Fruit fly (Drosophila melanogaster) whole organism, embryonic: ENCODE data around the gene euc.

Experiments
- CG10565 ChIP-seq: fragments of 200-800 bp; sonication (Bioruptor generic); optimal IDR thresholded peaks from 3 replicates; lab custom pipeline; 2016; ENCODE audit warnings: missing biosample characterization, mild to moderate bottlenecking, missing genetic modification characterization
- CG1529 ChIP-seq: fragments of 200-800 bp; sonication (Bioruptor generic); optimal IDR thresholded peaks from 3 replicates; lab custom pipeline; 2018; ENCODE audit warnings: missing biosample characterization, missing genetic modification characterization
- CG18764 ChIP-seq: fragments of 200-800 bp; sonication (Bioruptor generic); optimal IDR thresholded peaks from 3 replicates; lab custom pipeline; 2016; ENCODE audit warnings: missing biosample characterization, missing genetic modification characterization
- Hr39 ChIP-seq: fragments of >200 bp; optimal IDR thresholded peaks from 2 replicates; lab custom pipeline; 2017
- Nf-YA ChIP-seq: fragments of 200-800 bp; sonication (Bioruptor generic); IDR thresholded peaks from 2 replicates; pipeline ENCODE4 v1.3.6; 2022; ENCODE audit warnings: missing biosample characterization, missing genetic modification characterization
- Rx ChIP-seq: fragments of 200-800 bp; sonication (Bioruptor generic); IDR thresholded peaks from 2 replicates; pipeline ENCODE4 v1.3.6; 2022; ENCODE audit warnings: missing biosample characterization, missing genetic modification characterization
- ac ChIP-seq: fragments of 200-800 bp; sonication (Bioruptor generic); optimal IDR thresholded peaks from 3 replicates; lab custom pipeline; 2017; ENCODE audit warnings: missing biosample characterization, mild to moderate bottlenecking, missing genetic modification characterization
- kah ChIP-seq: fragments of 200-800 bp; sonication (Bioruptor generic); optimal IDR thresholded peaks from 2 replicates; lab custom pipeline; 2018; ENCODE audit warnings: missing biosample characterization, mild to moderate bottlenecking, missing genetic modification characterization
- nerfin-2 ChIP-seq: fragments of 200-800 bp; sonication (Bioruptor generic); IDR thresholded peaks from 2 replicates; pipeline ENCODE4 v1.3.6; 2022; ENCODE audit warnings: missing biosample characterization, missing genetic modification characterization; ENCODE audit not compliant: partially characterized antibody
- pnt ChIP-seq: fragments of 200-800 bp; sonication (Bioruptor generic); optimal IDR thresholded peaks from 3 replicates; lab custom pipeline; 2016; ENCODE audit warnings: missing biosample characterization, missing genetic modification characterization
- pros ChIP-seq: fragments of 200-800 bp; sonication (Bioruptor generic); optimal IDR thresholded peaks from 3 replicates; lab custom pipeline; 2019; ENCODE audit warnings: missing biosample characterization, mild to moderate bottlenecking, missing genetic modification characterization, moderate library complexity

DNA sequence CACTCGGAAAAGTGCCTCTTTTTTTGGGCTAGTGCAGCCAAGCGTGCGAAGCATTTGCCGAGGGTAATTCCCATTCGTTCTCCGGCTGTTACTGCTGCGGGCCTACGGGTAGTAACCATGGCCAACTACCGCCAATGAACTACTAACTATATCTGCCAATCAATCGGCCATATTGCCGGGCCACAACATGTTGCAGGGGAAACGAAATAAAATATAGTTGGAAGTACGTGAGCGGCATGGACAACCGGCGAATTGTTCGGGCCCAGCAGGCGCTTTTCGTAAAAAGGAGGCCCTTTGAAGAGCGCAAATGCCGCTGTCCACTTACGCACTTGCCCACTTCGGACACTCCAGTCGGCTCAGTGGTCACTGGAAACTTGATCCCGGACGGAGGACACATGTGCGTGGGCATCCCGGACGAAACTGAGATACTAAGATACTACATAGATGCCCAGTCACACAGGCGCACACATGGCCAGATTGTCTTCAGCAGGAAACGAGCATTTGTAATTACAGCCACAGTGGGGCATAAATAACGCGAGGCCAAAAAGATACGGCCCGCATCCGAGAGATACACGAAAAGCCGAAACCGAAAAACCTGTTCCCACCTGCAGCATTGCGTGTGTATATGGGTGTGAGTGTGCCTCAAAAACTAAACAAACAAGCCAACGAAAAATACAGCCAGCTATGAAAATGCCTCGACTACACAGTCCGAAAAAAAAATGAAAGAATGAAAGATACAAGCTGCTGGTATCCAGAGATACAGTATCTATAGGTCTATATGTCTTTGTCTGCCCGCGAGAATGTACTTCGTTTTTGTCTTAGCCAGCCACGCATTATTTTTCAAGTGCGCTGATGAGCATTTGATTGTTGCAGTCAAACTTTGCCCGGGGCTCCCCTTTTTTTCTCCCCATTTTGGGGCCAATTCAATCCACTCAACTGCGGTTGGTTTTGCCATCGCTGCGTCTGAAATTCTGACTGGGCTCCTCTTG, 9.1 kb upstream of the euc start:
- peak; percentile 19 for TF ChIP-seq kah
- peak; percentile 33 for TF ChIP-seq pnt (GFP tag; lab: Kevin White, UChicago)
- TF ChIP-seq Hr39 (lab: Kevin White, UChicago) = no peak
- no peak for TF ChIP-seq CG10565
- peak; percentile 15 for TF ChIP-seq pros
- TF ChIP-seq CG18764 (GFP tag; lab: Kevin White, UChicago) = no peak
- TF ChIP-seq Nf-YA = no peak
- no peak for TF ChIP-seq nerfin-2 (GFP tag; lab: Robert Waterston, UW)
- no peak for TF ChIP-seq ac
- TF ChIP-seq CG1529 (GFP tag; lab: Kevin White, UChicago) = peak; percentile 8
- no peak for TF ChIP-seq Rx (GFP tag; lab: Robert Waterston, UW)
